Worm (Caenorhabditis elegans): ENCODE results near the gene srw-103.

DNA sequence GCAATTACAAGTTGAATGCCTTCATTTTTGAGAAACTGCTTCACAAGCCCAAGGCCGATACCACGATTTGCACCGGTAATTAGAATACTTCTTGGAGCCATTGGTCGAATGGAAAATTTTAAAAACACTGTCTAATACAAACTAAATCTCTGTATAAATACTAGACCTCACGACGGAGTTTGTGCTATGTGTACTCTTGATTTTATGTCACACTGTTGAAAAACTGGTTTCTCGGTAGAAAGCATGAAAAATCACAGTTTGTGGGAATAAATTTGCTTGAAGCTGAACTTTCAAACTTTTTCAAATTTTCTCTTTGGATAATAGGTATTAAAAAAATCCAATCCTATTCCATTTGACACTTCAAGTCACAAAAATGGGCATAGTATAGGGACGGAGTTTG, 38.6 kb downstream of the srw-103 start, which contains the start of gene ZK697.14:
- TF ChIP-seq dve-1 (tag; optimal IDR thresholded peaks at IDR 0.05; ENCODE audit: insufficient read depth): no peak
- TF ChIP-seq skn-1 (tag; optimal IDR thresholded peaks at IDR 0.05): no peak
- TF ChIP-seq zag-1 (tag; optimal IDR thresholded peaks at IDR 0.05): no peak
- TF ChIP-seq nhr-237 (tag; optimal IDR thresholded peaks at IDR 0.05): no peak
- no peak for TF ChIP-seq jun-1 (tag; optimal IDR thresholded peaks at IDR 0.05)
- TF ChIP-seq R02D3.7 (tag; optimal IDR thresholded peaks at IDR 0.05): no peak
- TF ChIP-seq lin-13 (GFP tag; optimal IDR thresholded peaks at IDR 0.05): no peak
- no peak for TF ChIP-seq madf-5 (GFP tag; IDR thresholded peaks at IDR 0.05)
